Worm (Caenorhabditis elegans) whole organism, early embryonic: ENCODE measurements around the gene lgc-55.

ENCODE experiments used
- F13C5.2 ChIP-seq: sonication (generic microtip); optimal IDR thresholded peaks from 2 replicates; lab custom pipeline; 2017; ENCODE audit warnings: mild to moderate bottlenecking, missing genetic modification characterization, inconsistent platforms, missing compliant biosample characterization
- aly-1 ChIP-seq: sonication (generic microtip); optimal IDR thresholded peaks from 2 replicates; lab custom pipeline; 2016; ENCODE audit warnings: missing genetic modification characterization, missing compliant biosample characterization
- ama-1 ChIP-seq: fragments of 150-350 bp; optimal IDR thresholded peaks from 2 replicates; lab custom pipeline; 2014
- ceh-13 ChIP-seq: fragments of 200-800 bp; sonication (Bioruptor generic); optimal IDR thresholded peaks from 2 replicates; lab custom pipeline; 2018; ENCODE audit warnings: mild to moderate bottlenecking, missing genetic modification characterization, missing compliant biosample characterization
- hnd-1 ChIP-seq: sonication (generic microtip); optimal IDR thresholded peaks from 2 replicates; lab custom pipeline; 2016; ENCODE audit warnings: missing genetic modification characterization, missing compliant biosample characterization
- scrt-1 ChIP-seq: fragments of 200-800 bp; sonication (Bioruptor generic); IDR thresholded peaks from 2 replicates; pipeline ENCODE4 v1.3.6; 2022; ENCODE audit warnings: missing genetic modification characterization, missing compliant biosample characterization
- tbx-11 ChIP-seq: fragments of 200-800 bp; sonication (Bioruptor generic); IDR thresholded peaks from 2 replicates; pipeline ENCODE4 v1.3.6; 2022; ENCODE audit warnings: missing genetic modification characterization, missing compliant biosample characterization

DNA sequence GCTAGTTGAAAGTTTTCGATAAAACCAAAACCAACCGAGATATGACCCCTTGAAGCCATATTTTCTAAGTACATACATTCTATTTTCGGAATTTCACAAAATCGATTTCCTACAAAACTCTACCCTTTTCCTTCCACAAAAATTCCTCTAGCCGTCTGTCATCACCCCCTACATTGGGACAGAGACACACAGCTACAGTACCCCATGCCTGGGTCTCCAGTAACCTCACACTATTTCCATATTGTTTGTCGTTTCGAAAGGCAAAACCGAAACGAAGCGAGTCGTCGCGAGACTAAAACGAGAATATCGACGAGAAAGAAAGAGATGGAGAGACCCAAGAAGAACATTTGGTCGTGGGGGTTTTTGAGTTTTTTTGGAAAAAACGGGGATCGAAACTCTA, 45.5 kb downstream of the lgc-55 start:
- TF ChIP-seq scrt-1 (GFP tag; lab: Robert Waterston, UW): no peak
- no peak for TF ChIP-seq ama-1 (lab: Kevin White, UChicago)
- no peak for TF ChIP-seq aly-1 (tag; lab: Kevin White, UChicago)
- no peak for TF ChIP-seq hnd-1 (tag; lab: Kevin White, UChicago)
- TF ChIP-seq ceh-13: no peak
- TF ChIP-seq F13C5.2 (tag; lab: Kevin White, UChicago): no peak
- TF ChIP-seq tbx-11: no peak
